Worm (Caenorhabditis elegans): ENCODE data around the gene clec-228.

ce11 chrV:15293865-15294264, 45.4 kb downstream of the clec-228 start, which contains the start of gene str-96:
- no peak for TF ChIP-seq ahr-1 (tag; optimal IDR thresholded peaks at IDR 0.05)
- no peak for TF ChIP-seq ceh-24 (tag; optimal IDR thresholded peaks at IDR 0.05)
- TF ChIP-seq elt-2 (tag; optimal IDR thresholded peaks at IDR 0.05), result no peak
- no peak for TF ChIP-seq K02D7.2 (tag; optimal IDR thresholded peaks at IDR 0.05)
- no peak for TF ChIP-seq ets-4 (tag; optimal IDR thresholded peaks at IDR 0.05)
- TF ChIP-seq F13H6.1 (tag; optimal IDR thresholded peaks at IDR 0.05), result no peak
- no peak for TF ChIP-seq sox-2 (GFP tag; IDR thresholded peaks at IDR 0.05)
- TF ChIP-seq Y22D7AL.16 (tag; optimal IDR thresholded peaks at IDR 0.05), result no peak
- TF ChIP-seq hlh-30 (tag; optimal IDR thresholded peaks at IDR 0.05; ENCODE audit: insufficient read depth), result no peak
- TF ChIP-seq ceh-9 (tag; optimal IDR thresholded peaks at IDR 0.05), result no peak
- no peak for TF ChIP-seq dmd-4 (tag; optimal IDR thresholded peaks at IDR 0.05; ENCODE audit: borderline replicate concordance)
- no peak for TF ChIP-seq ceh-45 (GFP tag; IDR thresholded peaks at IDR 0.05)
